Fruit fly (Drosophila melanogaster) whole organism, embryonic: ENCODE results near the gene unc-45.

Experiments used
- Atf6 ChIP-seq: fragments of 200-800 bp; sonication (Bioruptor generic); IDR thresholded peaks from 2 replicates; pipeline ENCODE4 v1.3.6; 2022; ENCODE audit warnings: missing biosample characterization, missing genetic modification characterization
- Awh ChIP-seq: fragments of 200-800 bp; sonication (Bioruptor generic); IDR thresholded peaks from 2 replicates; pipeline ENCODE4, ENCODE4 v1.3.6; 2022; ENCODE audit warnings: missing biosample characterization, missing genetic modification characterization
- CG10462 ChIP-seq: fragments of 200-800 bp; sonication (Bioruptor generic); optimal IDR thresholded peaks from 2 replicates; lab custom pipeline; 2016; ENCODE audit warnings: missing biosample characterization, missing genetic modification characterization
- CG12299 ChIP-seq: fragments of 200-800 bp; sonication (Bioruptor generic); optimal IDR thresholded peaks from 2 replicates; lab custom pipeline; 2018; ENCODE audit warnings: missing biosample characterization, mild to moderate bottlenecking, missing genetic modification characterization
- CG12391 ChIP-seq: fragments of 200-800 bp; sonication (Bioruptor generic); optimal IDR thresholded peaks from 3 replicates; lab custom pipeline; 2018; ENCODE audit warnings: missing biosample characterization, mild to moderate bottlenecking, missing genetic modification characterization, moderate library complexity
- CG13123 ChIP-seq: fragments of 200-800 bp; sonication (Bioruptor generic); optimal IDR thresholded peaks from 2 replicates; lab custom pipeline; 2016; ENCODE audit warnings: missing biosample characterization, missing genetic modification characterization
- CG14667 ChIP-seq: fragments of 200-800 bp; sonication (Bioruptor generic); IDR thresholded peaks from 2 replicates; pipeline ENCODE4 v1.3.6; 2022; ENCODE audit warnings: missing biosample characterization, missing genetic modification characterization
- CG15011 ChIP-seq: fragments of 200-800 bp; sonication (Bioruptor generic); optimal IDR thresholded peaks from 3 replicates; lab custom pipeline; 2018; ENCODE audit warnings: missing biosample characterization, mild to moderate bottlenecking, missing genetic modification characterization
- CG15601 ChIP-seq: fragments of 200-800 bp; sonication (Bioruptor generic); optimal IDR thresholded peaks from 3 replicates; lab custom pipeline; 2019; ENCODE audit warnings: missing biosample characterization, mild to moderate bottlenecking, missing genetic modification characterization, moderate library complexity
- CG1603 ChIP-seq: fragments of 200-800 bp; sonication (Bioruptor generic); optimal IDR thresholded peaks from 2 replicates; lab custom pipeline; 2019; ENCODE audit warnings: missing biosample characterization, mild to moderate bottlenecking, missing genetic modification characterization, moderate library complexity
- CG17328 ChIP-seq: fragments of 200-800 bp; sonication (Bioruptor generic); IDR thresholded peaks from 2 replicates; pipeline ENCODE4 v1.3.6; 2022; ENCODE audit warnings: missing biosample characterization, missing genetic modification characterization
- CG17359 ChIP-seq: fragments of 200-800 bp; sonication (Bioruptor generic); optimal IDR thresholded peaks from 3 replicates; lab custom pipeline; 2018; ENCODE audit warnings: missing biosample characterization, mild to moderate bottlenecking, missing genetic modification characterization, moderate library complexity
- CG17385 ChIP-seq: fragments of 200-800 bp; sonication (Bioruptor generic); optimal IDR thresholded peaks from 3 replicates; lab custom pipeline; 2018; ENCODE audit warnings: missing biosample characterization, mild to moderate bottlenecking, missing genetic modification characterization
- CG1792 ChIP-seq: fragments of 200-800 bp; sonication (Bioruptor generic); optimal IDR thresholded peaks from 2 replicates; lab custom pipeline; 2016; ENCODE audit warnings: missing biosample characterization, missing genetic modification characterization
- CG18262 ChIP-seq: fragments of 200-800 bp; optimal IDR thresholded peaks from 3 replicates; lab custom pipeline; 2019; ENCODE audit warnings: missing biosample characterization, mild to moderate bottlenecking, missing genetic modification characterization, moderate library complexity
- CG2116 ChIP-seq: fragments of 200-800 bp; sonication (Bioruptor generic); optimal IDR thresholded peaks from 3 replicates; lab custom pipeline; 2018; ENCODE audit warnings: missing biosample characterization, mild to moderate bottlenecking, missing genetic modification characterization
- CG3995 ChIP-seq: fragments of 200-800 bp; sonication (Bioruptor generic); optimal IDR thresholded peaks from 3 replicates; lab custom pipeline; 2016; ENCODE audit warnings: missing biosample characterization, missing genetic modification characterization
- CG4282 ChIP-seq: fragments of 200-800 bp; sonication (Bioruptor generic); optimal IDR thresholded peaks from 2 replicates; lab custom pipeline; 2016; ENCODE audit warnings: missing biosample characterization, missing genetic modification characterization
- CG5180 ChIP-seq: fragments of 200-800 bp; sonication (Bioruptor generic); optimal IDR thresholded peaks from 3 replicates; lab custom pipeline; 2017; ENCODE audit warnings: missing biosample characterization, missing genetic modification characterization, mild to moderate bottlenecking, moderate library complexity, missing genetic modification reagents
- CG6254 ChIP-seq: fragments of 200-800 bp; sonication (Bioruptor generic); optimal IDR thresholded peaks from 3 replicates; lab custom pipeline; 2017; ENCODE audit warnings: mild to moderate bottlenecking, missing biosample characterization, missing genetic modification reagents, missing genetic modification characterization
- CG6765 ChIP-seq: fragments of 200-800 bp; sonication (Bioruptor generic); optimal IDR thresholded peaks from 3 replicates; lab custom pipeline; 2017; ENCODE audit warnings: missing biosample characterization, mild to moderate bottlenecking, missing genetic modification characterization
- CG7745 ChIP-seq: fragments of 200-800 bp; sonication (Bioruptor generic); optimal IDR thresholded peaks from 2 replicates; lab custom pipeline; 2018; ENCODE audit warnings: missing biosample characterization, mild to moderate bottlenecking, missing genetic modification characterization, moderate library complexity
- Dek ChIP-seq: fragments of 200-800 bp; sonication (Bioruptor generic); optimal IDR thresholded peaks from 3 replicates; lab custom pipeline; 2019; ENCODE audit warnings: missing biosample characterization, mild to moderate bottlenecking, missing genetic modification characterization, moderate library complexity
- Dip3 ChIP-seq: fragments of 200-800 bp; sonication (Bioruptor generic); optimal IDR thresholded peaks from 3 replicates; lab custom pipeline; 2016; ENCODE audit warnings: missing biosample characterization, missing genetic modification characterization
- Dp ChIP-seq: fragments of 200-800 bp; sonication (Bioruptor generic); optimal IDR thresholded peaks from 2 replicates; lab custom pipeline; 2018; ENCODE audit warnings: missing biosample characterization, mild to moderate bottlenecking, missing genetic modification characterization, moderate library complexity
- Drgx ChIP-seq: fragments of 200-800 bp; sonication (Bioruptor generic); IDR thresholded peaks from 2 replicates; pipeline ENCODE4 v1.3.6; 2022; ENCODE audit warnings: missing biosample characterization, missing genetic modification characterization
- E2f2 ChIP-seq: fragments of 200-800 bp; sonication (Bioruptor generic); IDR thresholded peaks from 2 replicates; pipeline ENCODE4 v1.3.6; 2022; ENCODE audit warnings: missing biosample characterization, missing genetic modification characterization
- Fer1 ChIP-seq: fragments of 200-800 bp; sonication (Bioruptor generic); optimal IDR thresholded peaks from 2 replicates; lab custom pipeline; 2017; ENCODE audit warnings: missing biosample characterization, mild to moderate bottlenecking, missing genetic modification characterization
- Gsc ChIP-seq: fragments of 200-800 bp; sonication (Bioruptor generic); IDR thresholded peaks from 2 replicates; pipeline ENCODE4 v1.3.6; 2022; ENCODE audit warnings: missing biosample characterization, missing genetic modification characterization
- H2.0 ChIP-seq: fragments of 200-800 bp; sonication (Bioruptor generic); IDR thresholded peaks from 2 replicates; pipeline ENCODE4 v1.3.6; 2022; ENCODE audit warnings: missing biosample characterization, missing genetic modification characterization
- HLH54F ChIP-seq: fragments of 200-800 bp; sonication (Bioruptor generic); optimal IDR thresholded peaks from 3 replicates; lab custom pipeline; 2016; ENCODE audit warnings: missing biosample characterization, missing genetic modification characterization
- Max ChIP-seq: fragments of 200-800 bp; sonication (Bioruptor generic); optimal IDR thresholded peaks from 2 replicates; lab custom pipeline; 2016; ENCODE audit warnings: missing biosample characterization, mild to moderate bottlenecking, missing genetic modification characterization
- NFAT ChIP-seq: fragments of 200-800 bp; sonication (Bioruptor generic); IDR thresholded peaks from 2 replicates; pipeline ENCODE4 v1.3.6; 2022; ENCODE audit warnings: missing biosample characterization, missing genetic modification characterization
- Pdp1 ChIP-seq, 2 experiments: fragments of 200-800 bp; sonication (Bioruptor generic); optimal IDR thresholded peaks; 3 replicates each; lab custom pipeline; 2016; ENCODE audit warnings: missing biosample characterization in 2 of 2, missing genetic modification characterization in 2 of 2, mild to moderate bottlenecking in 1 of 2, moderate library complexity in 1 of 2
- Ravus ChIP-seq: fragments of 200-800 bp; sonication (Bioruptor generic); IDR thresholded peaks from 2 replicates; pipeline ENCODE4 v1.3.6; 2022; ENCODE audit warnings: missing biosample characterization, missing genetic modification characterization
- Six4 ChIP-seq: fragments of 200-800 bp; sonication (Bioruptor generic); optimal IDR thresholded peaks from 2 replicates; lab custom pipeline; 2016; ENCODE audit warnings: missing biosample characterization, missing genetic modification characterization
- ab ChIP-seq: fragments of 200-800 bp; sonication (Bioruptor generic); optimal IDR thresholded peaks from 2 replicates; lab custom pipeline; 2016; ENCODE audit warnings: missing biosample characterization, missing genetic modification characterization
- ara ChIP-seq: fragments of 200-800 bp; sonication (Bioruptor generic); IDR thresholded peaks from 2 replicates; pipeline ENCODE4 v1.3.6; 2022; ENCODE audit warnings: missing biosample characterization, missing genetic modification characterization
- cad ChIP-seq: fragments of >200 bp; optimal IDR thresholded peaks from 2 replicates; lab custom pipeline; 2017; ENCODE audit warnings: missing biosample characterization, missing genetic modification characterization
- dmrt99B ChIP-seq: fragments of 200-800 bp; sonication (Bioruptor generic); optimal IDR thresholded peaks from 2 replicates; lab custom pipeline; 2018; ENCODE audit warnings: missing biosample characterization, mild to moderate bottlenecking, missing genetic modification characterization, moderate library complexity
- gem ChIP-seq: fragments of 200-800 bp; sonication (Bioruptor generic); optimal IDR thresholded peaks from 2 replicates; lab custom pipeline; 2019; ENCODE audit warnings: missing biosample characterization, mild to moderate bottlenecking, missing genetic modification characterization, moderate library complexity
- gt ChIP-seq: fragments of 200-800 bp; sonication (Bioruptor generic); IDR thresholded peaks from 2 replicates; pipeline ENCODE4 v1.3.6; 2022; ENCODE audit warnings: missing biosample characterization, missing genetic modification characterization
- maf-S ChIP-seq: fragments of 200-800 bp; sonication (Bioruptor generic); optimal IDR thresholded peaks from 2 replicates; lab custom pipeline; 2016; ENCODE audit warnings: missing biosample characterization, missing genetic modification characterization
- row ChIP-seq: fragments of 200-800 bp; sonication (Bioruptor generic); IDR thresholded peaks from 3 replicates; pipeline ENCODE4 v1.3.6; 2022; ENCODE audit warnings: missing biosample characterization, missing genetic modification characterization
- salm ChIP-seq: fragments of 200-800 bp; sonication (Bioruptor generic); optimal IDR thresholded peaks from 2 replicates; lab custom pipeline; 2018; ENCODE audit warnings: missing biosample characterization, mild to moderate bottlenecking, missing genetic modification characterization
- sens-2 ChIP-seq: fragments of 200-800 bp; sonication (Bioruptor generic); IDR thresholded peaks from 2 replicates; pipeline ENCODE4 v1.3.6; 2022; ENCODE audit warnings: missing biosample characterization, missing genetic modification characterization
- sisA ChIP-seq: fragments of 200-800 bp; sonication (Bioruptor generic); IDR thresholded peaks from 2 replicates; pipeline ENCODE4 v1.3.6; 2022; ENCODE audit warnings: missing biosample characterization, missing genetic modification characterization
- sna ChIP-seq: fragments of 200-800 bp; sonication (Bioruptor generic); IDR thresholded peaks from 2 replicates; pipeline ENCODE4 v1.3.6; 2022; ENCODE audit warnings: missing biosample characterization, missing genetic modification characterization; ENCODE audit not compliant: partially characterized antibody
- sqz ChIP-seq: fragments of 200-800 bp; sonication (Bioruptor generic); optimal IDR thresholded peaks from 3 replicates; lab custom pipeline; 2018; ENCODE audit warnings: missing biosample characterization, mild to moderate bottlenecking, missing genetic modification characterization
- tin ChIP-seq: fragments of 200-800 bp; sonication (Bioruptor generic); optimal IDR thresholded peaks from 3 replicates; lab custom pipeline; 2016; ENCODE audit warnings: missing biosample characterization, missing genetic modification characterization
- tll ChIP-seq, 2 experiments: fragments of 200-800 bp in 1 of 2; fragments of >200 bp in 1 of 2; sonication (Bioruptor generic) in 1 of 2; optimal IDR thresholded peaks; 2 replicates each; lab custom pipeline; 2017 to 2019; ENCODE audit warnings: missing biosample characterization in 2 of 2, missing genetic modification characterization in 2 of 2, mild to moderate bottlenecking in 1 of 2, moderate library complexity in 1 of 2

Gene unc-45

DNA sequence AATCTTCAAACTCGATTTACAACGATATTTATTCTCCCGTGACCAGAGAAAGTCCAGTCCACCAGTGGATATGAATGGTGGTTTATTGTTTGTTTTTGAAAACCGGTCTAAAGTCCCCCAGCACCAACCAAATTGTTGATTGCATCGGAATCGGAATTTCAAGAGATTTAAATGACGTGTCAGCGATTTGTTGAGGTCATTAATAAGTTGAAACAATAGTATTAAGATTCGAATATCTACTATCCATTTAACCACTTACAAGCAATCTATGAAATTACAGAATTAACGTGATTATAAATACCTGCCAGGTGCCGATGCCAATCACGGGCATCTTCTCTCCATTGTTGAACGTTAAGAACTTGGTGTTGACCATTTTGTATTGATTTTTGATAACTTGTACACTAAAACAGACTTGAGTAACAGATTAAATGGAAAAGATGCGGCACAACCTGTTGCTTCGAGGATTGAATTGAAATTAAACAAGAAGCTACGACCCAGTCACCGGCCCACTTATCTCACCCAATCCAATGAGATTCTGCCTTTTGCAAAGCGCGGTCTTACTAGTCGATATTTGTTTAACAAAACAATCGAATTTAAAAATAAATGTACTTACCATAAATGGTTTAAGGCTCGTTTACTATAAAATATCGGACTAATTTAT, 25.4 kb upstream of the unc-45 start, which contains the start of gene CG2767 (continued):
- no peak for TF ChIP-seq sna (GFP tag; lab: Robert Waterston, UW)
- TF ChIP-seq NFAT = no peak
- no peak for TF ChIP-seq Six4 (GFP tag; lab: Kevin White, UChicago)
- TF ChIP-seq CG6765 (GFP tag; lab: Kevin White, UChicago) = no peak
- no peak for TF ChIP-seq CG15011 (GFP tag; lab: Kevin White, UChicago)
- no peak for TF ChIP-seq CG17328
- peak; percentile 73 for TF ChIP-seq CG15601 (tag; lab: Kevin White, UChicago)
- no peak for TF ChIP-seq HLH54F (GFP tag; lab: Kevin White, UChicago)
- no peak for TF ChIP-seq H2.0 (GFP tag; lab: Robert Waterston, UW)
- TF ChIP-seq Max (GFP tag; lab: Kevin White, UChicago) = no peak
- no peak for TF ChIP-seq ab
- peak; percentile 16 for TF ChIP-seq CG6254
- no peak for TF ChIP-seq tin (GFP tag; lab: Kevin White, UChicago)
- no peak for TF ChIP-seq Atf6 (GFP tag; lab: Robert Waterston, UW)
- no peak for TF ChIP-seq sqz (GFP tag; lab: Kevin White, UChicago)
- no peak for TF ChIP-seq gt (GFP tag; lab: Robert Waterston, UW)
- TF ChIP-seq sens-2 (GFP tag; lab: Robert Waterston, UW) = no peak
- TF ChIP-seq Ravus (GFP tag; lab: Robert Waterston, UW) = no peak
- TF ChIP-seq CG17385 (GFP tag; lab: Kevin White, UChicago) = no peak
- no peak for TF ChIP-seq Dip3 (GFP tag; lab: Kevin White, UChicago)
- TF ChIP-seq Awh (GFP tag; lab: Robert Waterston, UW) = no peak
- TF ChIP-seq CG18262 = no peak
- no peak for TF ChIP-seq CG2116 (GFP tag; lab: Kevin White, UChicago)
- no peak for TF ChIP-seq CG10462 (GFP tag; lab: Kevin White, UChicago)
- TF ChIP-seq CG14667 = no peak
- TF ChIP-seq Dek (tag; lab: Kevin White, UChicago) = no peak
- TF ChIP-seq ara = no peak
- no peak for TF ChIP-seq CG12391 (tag; lab: Kevin White, UChicago)
- TF ChIP-seq CG12299 (tag; lab: Kevin White, UChicago) = no peak
- TF ChIP-seq CG1792 = no peak
- no peak for TF ChIP-seq Gsc (GFP tag; lab: Robert Waterston, UW)
- TF ChIP-seq dmrt99B = no peak
- peak; percentile 20 for TF ChIP-seq CG1603 (tag; lab: Kevin White, UChicago)
- TF ChIP-seq CG4282 (GFP tag; lab: Kevin White, UChicago) = no peak
- no peak for TF ChIP-seq CG5180 (GFP tag; lab: Kevin White, UChicago)
- no peak for TF ChIP-seq CG13123
- TF ChIP-seq Fer1 (GFP tag; lab: Kevin White, UChicago) = no peak
- TF ChIP-seq Dp = peak; percentile 84
- no peak for TF ChIP-seq salm
- TF ChIP-seq row (GFP tag; lab: Robert Waterston, UW) = no peak; the same call in 2 of the 3 replicates
- no peak for TF ChIP-seq CG7745 (tag; lab: Kevin White, UChicago)
- no peak for TF ChIP-seq cad
- TF ChIP-seq CG3995 = peak; percentile 88
- no peak for TF ChIP-seq CG17359 (tag; lab: Kevin White, UChicago)
- TF ChIP-seq gem (tag; lab: Kevin White, UChicago) = no peak
- TF ChIP-seq tll (GFP tag; optimal IDR thresholded peaks at IDR 0.05; lab: Kevin White, UChicago) = no peak
- TF ChIP-seq maf-S (GFP tag; lab: Kevin White, UChicago) = no peak
- peak; percentile 86 for TF ChIP-seq E2f2 (GFP tag; lab: Robert Waterston, UW)
- TF ChIP-seq sisA (GFP tag; lab: Robert Waterston, UW) = no peak
- TF ChIP-seq Pdp1 (GFP tag; optimal IDR thresholded peaks at IDR 0.05; lab: Kevin White, UChicago) = peak in 1 of 2 experiments; percentile 53
- no peak for TF ChIP-seq Drgx (GFP tag; lab: Robert Waterston, UW)
